Worm (Caenorhabditis elegans): ENCODE data around the gene nhr-238.

The nhr-238 gene

ce11 chrV:1624340-1624739, 4.9 kb downstream of the nhr-238 start, which contains the start of gene nhr-110:
Gene nhr-110 (minus strand): TSS chrV:1624440.
- TF ChIP-seq Y22D7AL.16 (tag; optimal IDR thresholded peaks at IDR 0.05) (no peak), ceh-14 (tag; optimal IDR thresholded peaks at IDR 0.05) (no peak), ceh-30 (tag; optimal IDR thresholded peaks at IDR 0.05) (no peak), lin-11 (tag; optimal IDR thresholded peaks at IDR 0.05) (no peak), eyg-1 (tag; optimal IDR thresholded peaks at IDR 0.05) (no peak), dmd-4 (tag; optimal IDR thresholded peaks at IDR 0.05; ENCODE audit: borderline replicate concordance) (no peak), sox-4 (tag; optimal IDR thresholded peaks at IDR 0.05) (no peak), pros-1 (tag; optimal IDR thresholded peaks at IDR 0.05) (no peak), syd-9 (tag; optimal IDR thresholded peaks at IDR 0.05) (no peak), K02D7.2 (tag; optimal IDR thresholded peaks at IDR 0.05) (no peak), che-1 (tag; optimal IDR thresholded peaks at IDR 0.05) (no peak), ceh-24 (tag; optimal IDR thresholded peaks at IDR 0.05) (no peak), hlh-8 (tag; optimal IDR thresholded peaks at IDR 0.05) (no peak)

ce11 chrV:1623429-1623828, 5.8 kb downstream of the nhr-238 start:
- TF ChIP-seq ceh-19 (GFP tag; optimal IDR thresholded peaks at IDR 0.05) (no peak), ceh-45 (GFP tag; IDR thresholded peaks at IDR 0.05) (no peak), C38D4.7 (GFP tag; optimal IDR thresholded peaks at IDR 0.05) (no peak), nhr-11 (tag; optimal IDR thresholded peaks at IDR 0.05) (no peak), elt-2 (tag; optimal IDR thresholded peaks at IDR 0.05) (no peak), ceh-9 (tag; optimal IDR thresholded peaks at IDR 0.05) (no peak), ref-2 (tag; optimal IDR thresholded peaks at IDR 0.05) (no peak), pat-9 (tag; optimal IDR thresholded peaks at IDR 0.05) (no peak), hlh-6 (tag; optimal IDR thresholded peaks at IDR 0.05) (no peak)

DNA sequence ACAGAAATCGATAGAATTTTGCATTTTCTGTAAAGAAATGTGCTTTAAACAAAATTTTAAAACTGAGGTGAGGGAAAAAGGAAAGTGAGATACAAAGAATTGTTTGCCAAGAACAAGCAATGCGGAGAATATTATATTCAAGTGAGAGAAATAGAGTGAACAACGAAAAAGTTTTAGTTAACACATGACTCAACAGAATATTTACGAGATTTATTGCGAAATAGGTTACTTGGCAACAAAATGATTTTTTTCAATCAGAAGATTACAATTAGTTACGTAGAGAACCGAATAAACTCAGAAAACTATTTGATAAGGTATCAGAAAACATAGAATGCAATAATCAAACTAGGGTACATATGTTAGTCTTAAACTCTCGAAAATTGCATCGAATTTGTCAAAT, 7.7 kb downstream of the nhr-238 start, which contains the start of gene nhr-117:
TSS of gene nhr-117 (minus strand) at position 27 of the 400 bp plus-strand sequence.
- no peak for TF ChIP-seq pha-2 (tag; optimal IDR thresholded peaks at IDR 0.05)
- no peak for TF ChIP-seq C08G9.2 (tag; optimal IDR thresholded peaks at IDR 0.05)
- TF ChIP-seq ttx-3 (tag; optimal IDR thresholded peaks at IDR 0.05), result no peak
- no peak for TF ChIP-seq npax-4 (tag; optimal IDR thresholded peaks at IDR 0.05)
- no peak for TF ChIP-seq eyg-1 (tag; optimal IDR thresholded peaks at IDR 0.05)
- no peak for TF ChIP-seq sox-4 (tag; optimal IDR thresholded peaks at IDR 0.05)
- TF ChIP-seq C38D4.7 (GFP tag; optimal IDR thresholded peaks at IDR 0.05), result no peak
- TF ChIP-seq sdc-2 (tag; optimal IDR thresholded peaks at IDR 0.05), result no peak
- TF ChIP-seq pqm-1 (tag; optimal IDR thresholded peaks at IDR 0.05), result no peak
- no peak for TF ChIP-seq pros-1 (tag; optimal IDR thresholded peaks at IDR 0.05)
- TF ChIP-seq fax-1 (tag; optimal IDR thresholded peaks at IDR 0.05), result no peak
- no peak for TF ChIP-seq ztf-16 (tag; optimal IDR thresholded peaks at IDR 0.05)

ce11 chrV:1620537-1620936, 8.7 kb downstream of the nhr-238 start:
- TF ChIP-seq mec-3 (tag; optimal IDR thresholded peaks at IDR 0.05; ENCODE audit: borderline replicate concordance) (no peak), ceh-9 (tag; optimal IDR thresholded peaks at IDR 0.05) (no peak), pat-9 (tag; optimal IDR thresholded peaks at IDR 0.05) (no peak)

ce11 chrV:1618760-1619159, 10.5 kb downstream of the nhr-238 start, which contains the start of gene nhr-179:
Gene nhr-179 (minus strand): TSS chrV:1618860.
- TF ChIP-seq npax-4 (tag; optimal IDR thresholded peaks at IDR 0.05), result no peak
- no peak for TF ChIP-seq ceh-9 (tag; optimal IDR thresholded peaks at IDR 0.05)
- TF ChIP-seq hlh-8 (tag; optimal IDR thresholded peaks at IDR 0.05), result no peak
- no peak for TF ChIP-seq sdc-2 (tag; optimal IDR thresholded peaks at IDR 0.05)
- no peak for TF ChIP-seq ahr-1 (tag; optimal IDR thresholded peaks at IDR 0.05)
- TF ChIP-seq ref-2 (tag; optimal IDR thresholded peaks at IDR 0.05), result no peak
- no peak for TF ChIP-seq nfya-1 (tag; optimal IDR thresholded peaks at IDR 0.05)
